Worm (Caenorhabditis elegans): ENCODE results near the gene ttr-23.

ttr-23 gene

ce11 chrV:10589774-10590528 is at the start of gene ttr-23:
Gene ttr-23, minus strand, starts transcription at chrV:10589860.
- TF ChIP-seq B0310.2 (tag; optimal IDR thresholded peaks at IDR 0.05), result no peak
- TF ChIP-seq ceh-13 (GFP tag; optimal IDR thresholded peaks at IDR 0.05), result no peak
- no peak for TF ChIP-seq tra-4 (tag; optimal IDR thresholded peaks at IDR 0.05)
- no peak for TF ChIP-seq tbx-11 (GFP tag; IDR thresholded peaks at IDR 0.05)
- TF ChIP-seq sea-1 (GFP tag; conservative IDR thresholded peaks at IDR 0.05), result no peak
- no peak for TF ChIP-seq hmbx-1 (tag; optimal IDR thresholded peaks at IDR 0.05)
- TF ChIP-seq flt-1 (GFP tag; IDR thresholded peaks at IDR 0.05), result no peak
- TF ChIP-seq hnd-1 (tag; optimal IDR thresholded peaks at IDR 0.05), result no peak
- TF ChIP-seq ama-1 (optimal IDR thresholded peaks at IDR 0.05), result no peak
- TF ChIP-seq scrt-1 (GFP tag; IDR thresholded peaks at IDR 0.05), result no peak
- no peak for TF ChIP-seq aly-1 (tag; optimal IDR thresholded peaks at IDR 0.05)
- TF ChIP-seq hmg-4 (GFP tag; optimal IDR thresholded peaks at IDR 0.05), result no peak
- TF ChIP-seq ceh-36 (tag; optimal IDR thresholded peaks at IDR 0.05), result no peak
- TF ChIP-seq F13C5.2 (tag; optimal IDR thresholded peaks at IDR 0.05), result no peak

ce11 chrV:10635722-10636121 is 46.1 kb upstream of the ttr-23 start, which contains the start of gene kvs-2:
Gene kvs-2, plus strand, starts transcription at chrV:10636022.
- no peak for TF ChIP-seq tbx-11 (GFP tag; IDR thresholded peaks at IDR 0.05)
- no peak for TF ChIP-seq hmg-4 (GFP tag; optimal IDR thresholded peaks at IDR 0.05)
- TF ChIP-seq flt-1 (GFP tag; IDR thresholded peaks at IDR 0.05), result no peak
- TF ChIP-seq tbx-37 (GFP tag; conservative IDR thresholded peaks at IDR 0.05), result no peak
- TF ChIP-seq ceh-36 (tag; optimal IDR thresholded peaks at IDR 0.05), result no peak
- no peak for TF ChIP-seq hnd-1 (tag; optimal IDR thresholded peaks at IDR 0.05)
- no peak for TF ChIP-seq F13C5.2 (tag; optimal IDR thresholded peaks at IDR 0.05)
- no peak for TF ChIP-seq ets-7 (tag; optimal IDR thresholded peaks at IDR 0.05)
- no peak for TF ChIP-seq scrt-1 (GFP tag; IDR thresholded peaks at IDR 0.05)
- no peak for TF ChIP-seq sea-1 (GFP tag; conservative IDR thresholded peaks at IDR 0.05)
- no peak for TF ChIP-seq tra-4 (tag; optimal IDR thresholded peaks at IDR 0.05)
- TF ChIP-seq B0310.2 (tag; optimal IDR thresholded peaks at IDR 0.05), result no peak
- TF ChIP-seq aly-1 (tag; optimal IDR thresholded peaks at IDR 0.05), result no peak
- TF ChIP-seq ceh-13 (GFP tag; optimal IDR thresholded peaks at IDR 0.05), result no peak
- no peak for TF ChIP-seq pes-1 (GFP tag; IDR thresholded peaks at IDR 0.05)

ce11 chrV:10632758-10633157 is 43.1 kb upstream of the ttr-23 start, which contains the start of gene mab-23:
Gene mab-23, plus strand, starts transcription at chrV:10633058.
- no peak for TF ChIP-seq hmg-4 (GFP tag; optimal IDR thresholded peaks at IDR 0.05)
- TF ChIP-seq B0310.2 (tag; optimal IDR thresholded peaks at IDR 0.05), result no peak
- TF ChIP-seq sea-1 (GFP tag; conservative IDR thresholded peaks at IDR 0.05), result no peak
- TF ChIP-seq tbx-11 (GFP tag; IDR thresholded peaks at IDR 0.05), result no peak
- TF ChIP-seq ceh-13 (GFP tag; optimal IDR thresholded peaks at IDR 0.05), result no peak
- no peak for TF ChIP-seq pes-1 (GFP tag; IDR thresholded peaks at IDR 0.05)
- TF ChIP-seq ceh-36 (tag; optimal IDR thresholded peaks at IDR 0.05), result no peak
- TF ChIP-seq tra-4 (tag; optimal IDR thresholded peaks at IDR 0.05), result no peak
- no peak for TF ChIP-seq aly-1 (tag; optimal IDR thresholded peaks at IDR 0.05)
- TF ChIP-seq tbx-37 (GFP tag; conservative IDR thresholded peaks at IDR 0.05), result no peak
- TF ChIP-seq F13C5.2 (tag; optimal IDR thresholded peaks at IDR 0.05), result no peak
- TF ChIP-seq flt-1 (GFP tag; IDR thresholded peaks at IDR 0.05), result no peak
- no peak for TF ChIP-seq ets-7 (tag; optimal IDR thresholded peaks at IDR 0.05)
- no peak for TF ChIP-seq ama-1 (optimal IDR thresholded peaks at IDR 0.05)
- no peak for TF ChIP-seq scrt-1 (GFP tag; IDR thresholded peaks at IDR 0.05)
- TF ChIP-seq hmbx-1 (tag; optimal IDR thresholded peaks at IDR 0.05), result no peak
- TF ChIP-seq hnd-1 (tag; optimal IDR thresholded peaks at IDR 0.05), result no peak

ce11 chrV:10630497-10630896 is 40.8 kb upstream of the ttr-23 start:
- no peak for TF ChIP-seq tra-4 (tag; optimal IDR thresholded peaks at IDR 0.05)
- TF ChIP-seq pes-1 (GFP tag; IDR thresholded peaks at IDR 0.05), result no peak
- TF ChIP-seq aly-1 (tag; optimal IDR thresholded peaks at IDR 0.05), result no peak
- TF ChIP-seq flt-1 (GFP tag; IDR thresholded peaks at IDR 0.05), result no peak
- TF ChIP-seq tbx-11 (GFP tag; IDR thresholded peaks at IDR 0.05), result no peak
- no peak for TF ChIP-seq tbx-37 (GFP tag; conservative IDR thresholded peaks at IDR 0.05)
- no peak for TF ChIP-seq hmbx-1 (tag; optimal IDR thresholded peaks at IDR 0.05)
- TF ChIP-seq sea-1 (GFP tag; conservative IDR thresholded peaks at IDR 0.05), result no peak
- no peak for TF ChIP-seq ceh-13 (GFP tag; optimal IDR thresholded peaks at IDR 0.05)
- no peak for TF ChIP-seq ama-1 (optimal IDR thresholded peaks at IDR 0.05)
- no peak for TF ChIP-seq hmg-4 (GFP tag; optimal IDR thresholded peaks at IDR 0.05)
- no peak for TF ChIP-seq ets-7 (tag; optimal IDR thresholded peaks at IDR 0.05)
- no peak for TF ChIP-seq scrt-1 (GFP tag; IDR thresholded peaks at IDR 0.05)
- no peak for TF ChIP-seq hnd-1 (tag; optimal IDR thresholded peaks at IDR 0.05)
- no peak for TF ChIP-seq ceh-36 (tag; optimal IDR thresholded peaks at IDR 0.05)
- TF ChIP-seq B0310.2 (tag; optimal IDR thresholded peaks at IDR 0.05), result no peak
- no peak for TF ChIP-seq F13C5.2 (tag; optimal IDR thresholded peaks at IDR 0.05)

ce11 chrV:10615496-10615895 is 25.8 kb upstream of the ttr-23 start, which contains the start of gene H09F14.1:
Gene H09F14.1, minus strand, starts transcription at chrV:10615596.
- TF ChIP-seq flt-1 (GFP tag; IDR thresholded peaks at IDR 0.05) (no peak), scrt-1 (GFP tag; IDR thresholded peaks at IDR 0.05) (no peak), sea-1 (GFP tag; conservative IDR thresholded peaks at IDR 0.05) (no peak), pes-1 (GFP tag; IDR thresholded peaks at IDR 0.05) (no peak), ceh-36 (tag; optimal IDR thresholded peaks at IDR 0.05) (no peak), tbx-37 (GFP tag; conservative IDR thresholded peaks at IDR 0.05) (no peak), ceh-13 (GFP tag; optimal IDR thresholded peaks at IDR 0.05) (no peak), tra-4 (tag; optimal IDR thresholded peaks at IDR 0.05) (no peak)

- no peak for TF ChIP-seq flt-1 (GFP tag; IDR thresholded peaks at IDR 0.05)
- no peak for TF ChIP-seq ceh-13 (GFP tag; optimal IDR thresholded peaks at IDR 0.05)
- no peak for TF ChIP-seq scrt-1 (GFP tag; IDR thresholded peaks at IDR 0.05)
- TF ChIP-seq hmbx-1 (tag; optimal IDR thresholded peaks at IDR 0.05), result no peak
- TF ChIP-seq hmg-4 (GFP tag; optimal IDR thresholded peaks at IDR 0.05), result no peak
- TF ChIP-seq ama-1 (optimal IDR thresholded peaks at IDR 0.05), result no peak
- no peak for TF ChIP-seq pes-1 (GFP tag; IDR thresholded peaks at IDR 0.05)
- no peak for TF ChIP-seq tbx-11 (GFP tag; IDR thresholded peaks at IDR 0.05)
- no peak for TF ChIP-seq sea-1 (GFP tag; conservative IDR thresholded peaks at IDR 0.05)
- no peak for TF ChIP-seq tbx-37 (GFP tag; conservative IDR thresholded peaks at IDR 0.05)
- no peak for TF ChIP-seq B0310.2 (tag; optimal IDR thresholded peaks at IDR 0.05)
- no peak for TF ChIP-seq tra-4 (tag; optimal IDR thresholded peaks at IDR 0.05)
- TF ChIP-seq hnd-1 (tag; optimal IDR thresholded peaks at IDR 0.05), result no peak
- TF ChIP-seq ets-7 (tag; optimal IDR thresholded peaks at IDR 0.05), result no peak
- TF ChIP-seq ceh-36 (tag; optimal IDR thresholded peaks at IDR 0.05), result no peak
- TF ChIP-seq aly-1 (tag; optimal IDR thresholded peaks at IDR 0.05), result no peak
- no peak for TF ChIP-seq F13C5.2 (tag; optimal IDR thresholded peaks at IDR 0.05)
These were observed 12.6 kb upstream of the ttr-23 start, which contains the start of gene H27A22.1 for ce11 chrV:10602051-10602937. Gene H27A22.1, plus strand, starts transcription at chrV:10602555.
